Fruit fly (Drosophila melanogaster) whole organism, wandering third instar larva: ENCODE measurements around the gene Frq1.

Source experiments
- CG32264 ChIP-seq: fragments of 200-800 bp; sonication (Bioruptor generic); optimal IDR thresholded peaks from 2 replicates; lab custom pipeline; 2016; ENCODE audit warnings: missing biosample characterization, missing genetic modification characterization
- CG9705 ChIP-seq: fragments of 200-800 bp; sonication (Bioruptor generic); optimal IDR thresholded peaks from 2 replicates; lab custom pipeline; 2018; ENCODE audit warnings: missing biosample characterization, mild to moderate bottlenecking, missing genetic modification characterization
- CrebA ChIP-seq: fragments of 200-800 bp; sonication (Bioruptor generic); optimal IDR thresholded peaks from 2 replicates; lab custom pipeline; 2016; ENCODE audit warnings: missing biosample characterization, mild to moderate bottlenecking, missing genetic modification characterization, borderline replicate concordance
- Dfd ChIP-seq: fragments of >200 bp; optimal IDR thresholded peaks from 2 replicates; lab custom pipeline; 2017; ENCODE audit warnings: missing biosample characterization, missing genetic modification characterization
- Dif ChIP-seq: fragments of 200-275, 200-300 bp; sonication (Bioruptor generic); optimal IDR thresholded peaks from 2 replicates; lab custom pipeline; 2018; ENCODE audit warnings: missing biosample characterization, missing genetic modification characterization; ENCODE audit not compliant: partially characterized antibody
- HLH106 ChIP-seq: fragments of 200-800 bp; optimal IDR thresholded peaks from 3 replicates; lab custom pipeline; 2019; ENCODE audit warnings: missing biosample characterization, mild to moderate bottlenecking, missing genetic modification characterization, moderate library complexity
- Hnf4 ChIP-seq: fragments of 200-800 bp; sonication (Bioruptor generic); optimal IDR thresholded peaks from 2 replicates; lab custom pipeline; 2016; ENCODE audit warnings: missing biosample characterization, mild to moderate bottlenecking, missing genetic modification characterization
- Hr78 ChIP-seq: fragments of >200 bp; optimal IDR thresholded peaks from 2 replicates; lab custom pipeline; 2017; ENCODE audit warnings: missing biosample characterization, missing genetic modification characterization
- Hr83 ChIP-seq: fragments of 200-300 bp; sonication (Bioruptor generic); optimal IDR thresholded peaks from 2 replicates; lab custom pipeline; 2016; ENCODE audit warnings: missing biosample characterization, mild to moderate bottlenecking, missing genetic modification characterization, moderate library complexity; ENCODE audit not compliant: poor library complexity, severe bottlenecking
- Jra ChIP-seq: sonication (Bioruptor generic); optimal IDR thresholded peaks from 2 replicates; lab custom pipeline; 2016; ENCODE audit warnings: missing biosample characterization, missing genetic modification characterization
- Myc ChIP-seq: fragments of >200 bp; optimal IDR thresholded peaks from 2 replicates; lab custom pipeline; 2017
- N ChIP-seq: fragments of >200 bp; optimal IDR thresholded peaks from 2 replicates; lab custom pipeline; 2018; ENCODE audit warnings: missing biosample characterization, missing external identifiers, missing genetic modification characterization
- OdsH ChIP-seq: fragments of 200-800 bp; sonication (Bioruptor generic); optimal IDR thresholded peaks from 2 replicates; lab custom pipeline; 2016; ENCODE audit warnings: missing biosample characterization, mild to moderate bottlenecking, missing genetic modification characterization
- Rel ChIP-seq, 2 experiments: fragments of 200-800 bp; sonication (Bioruptor generic) in 1 of 2; optimal IDR thresholded peaks; 2 replicates in 1 of 2; 3 replicates in 1 of 2; lab custom pipeline; 2016 to 2019; ENCODE audit warnings: mild to moderate bottlenecking in 2 of 2, missing biosample characterization in 2 of 2, missing genetic modification characterization in 2 of 2, moderate library complexity in 1 of 2
- Sp1 ChIP-seq: fragments of 200-800 bp; sonication (Bioruptor generic); optimal IDR thresholded peaks from 3 replicates; lab custom pipeline; 2019; ENCODE audit warnings: missing biosample characterization, mild to moderate bottlenecking, missing genetic modification characterization, moderate library complexity
- br ChIP-seq: fragments of 200-800 bp; sonication (Bioruptor generic); optimal IDR thresholded peaks from 2 replicates; lab custom pipeline; 2016; ENCODE audit warnings: missing biosample characterization, missing genetic modification characterization
- brk ChIP-seq: fragments of 200-800 bp; sonication (Bioruptor generic); optimal IDR thresholded peaks from 2 replicates; lab custom pipeline; 2016; ENCODE audit warnings: missing biosample characterization, mild to moderate bottlenecking, missing genetic modification characterization
- dsf ChIP-seq: sonication (Bioruptor generic); optimal IDR thresholded peaks from 2 replicates; lab custom pipeline; 2016; ENCODE audit warnings: missing biosample characterization, missing genetic modification characterization, borderline replicate concordance
- ey ChIP-seq: fragments of 200-800 bp; sonication (Bioruptor generic); optimal IDR thresholded peaks from 2 replicates; lab custom pipeline; 2016; ENCODE audit warnings: missing biosample characterization, missing genetic modification characterization
- foxo ChIP-seq, 2 experiments: fragments of 200-800 bp; sonication (Bioruptor generic); optimal IDR thresholded peaks; 2 replicates in 1 of 2; 3 replicates in 1 of 2; lab custom pipeline; 2016 to 2017; ENCODE audit warnings: missing biosample characterization in 2 of 2, missing genetic modification characterization in 2 of 2
- fru ChIP-seq: fragments of 200-800 bp; sonication (Bioruptor generic); optimal IDR thresholded peaks from 3 replicates; lab custom pipeline; 2016; ENCODE audit warnings: missing biosample characterization, mild to moderate bottlenecking, missing genetic modification characterization
- jim ChIP-seq: fragments of 175-275, 200-325 bp; sonication (Bioruptor generic); optimal IDR thresholded peaks from 2 replicates; lab custom pipeline; 2016; ENCODE audit warnings: missing biosample characterization, mild to moderate bottlenecking, missing genetic modification characterization
- lola ChIP-seq: fragments of >200 bp; optimal IDR thresholded peaks from 2 replicates; lab custom pipeline; 2017; ENCODE audit warnings: missing biosample characterization, missing genetic modification characterization
- pan ChIP-seq: fragments of >200 bp; optimal IDR thresholded peaks from 2 replicates; lab custom pipeline; 2017
- psq ChIP-seq: fragments of 200-800 bp; sonication (Bioruptor generic); optimal IDR thresholded peaks from 3 replicates; lab custom pipeline; 2017; ENCODE audit warnings: missing biosample characterization, mild to moderate bottlenecking, missing genetic modification characterization, moderate library complexity
- rgr ChIP-seq: fragments of 200-800 bp; sonication (Bioruptor generic); optimal IDR thresholded peaks from 3 replicates; lab custom pipeline; 2016; ENCODE audit warnings: missing biosample characterization, mild to moderate bottlenecking, missing genetic modification characterization
- sage ChIP-seq: fragments of 200-800 bp; sonication (Bioruptor generic); optimal IDR thresholded peaks from 2 replicates; lab custom pipeline; 2016; ENCODE audit warnings: missing biosample characterization, mild to moderate bottlenecking, missing genetic modification characterization
- tai ChIP-seq: sonication (Bioruptor generic); optimal IDR thresholded peaks from 2 replicates; lab custom pipeline; 2016; ENCODE audit warnings: missing biosample characterization, missing genetic modification characterization
- woc ChIP-seq: sonication (Bioruptor generic); optimal IDR thresholded peaks from 2 replicates; lab custom pipeline; 2016; ENCODE audit warnings: missing biosample characterization, mild to moderate bottlenecking, missing genetic modification characterization

Frq1 gene

DNA sequence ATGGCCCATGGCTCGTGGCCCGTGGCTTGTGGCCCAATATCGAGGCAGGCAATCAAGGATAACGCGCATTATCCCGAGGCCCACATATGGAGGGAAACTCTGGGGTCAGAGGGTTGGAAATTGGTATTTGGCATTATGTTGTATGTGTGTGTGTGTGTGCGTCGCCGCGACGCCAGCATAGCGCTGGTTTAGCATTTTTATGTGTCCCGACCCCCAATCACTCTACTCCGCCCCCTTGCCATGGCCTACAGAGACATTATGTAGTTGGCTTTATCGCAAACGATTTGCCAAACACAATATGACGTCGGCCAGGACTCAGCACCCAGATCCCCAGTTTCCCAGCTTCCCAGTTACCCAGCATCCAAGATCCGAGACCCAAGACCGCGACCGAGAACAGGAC is 26.0 kb downstream of the Frq1 start:
- TF ChIP-seq Dif (GFP tag; lab: Kevin White, UChicago) (no peak), CrebA (no peak), fru (GFP tag; lab: Kevin White, UChicago) (no peak)

DNA sequence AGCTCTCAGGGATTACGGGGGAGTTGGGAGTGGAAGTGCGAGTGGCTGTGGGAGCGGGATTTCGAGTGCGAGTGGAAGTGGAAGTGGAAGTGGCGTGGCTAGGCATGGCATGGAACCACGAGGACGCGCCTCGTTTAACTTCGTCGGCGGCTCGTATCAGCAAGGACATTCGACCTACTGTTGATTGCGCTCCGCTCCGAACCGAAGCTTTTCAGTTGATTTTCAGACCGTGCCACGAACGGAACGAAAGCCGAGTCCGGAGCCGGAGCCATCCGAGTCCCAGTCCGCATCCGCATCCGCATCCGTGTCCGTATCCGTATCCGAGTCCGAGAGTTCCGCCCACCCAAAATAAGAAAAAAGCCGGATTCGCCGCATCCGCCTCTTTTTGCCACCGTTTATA is 30.8 kb downstream of the Frq1 start:
- no peak for TF ChIP-seq CG32264
- no peak for TF ChIP-seq Dif (GFP tag; lab: Kevin White, UChicago)
- no peak for TF ChIP-seq woc (GFP tag; lab: Kevin White, UChicago)
- no peak for TF ChIP-seq Rel (GFP tag; optimal IDR thresholded peaks at IDR 0.05; lab: Kevin White, UChicago)
- TF ChIP-seq Rel (tag; optimal IDR thresholded peaks at IDR 0.05; lab: Kevin White, UChicago) = no peak
- TF ChIP-seq sage (GFP tag; lab: Kevin White, UChicago) = no peak
- TF ChIP-seq OdsH (GFP tag; lab: Kevin White, UChicago) = no peak
- TF ChIP-seq pan (lab: Kevin White, UChicago) = no peak
- TF ChIP-seq HLH106 (tag; lab: Kevin White, UChicago) = no peak
- no peak for TF ChIP-seq N (GFP tag; lab: Kevin White, UChicago)
- TF ChIP-seq rgr (GFP tag; lab: Kevin White, UChicago) = no peak
- no peak for TF ChIP-seq CG9705 (GFP tag; lab: Kevin White, UChicago)

DNA sequence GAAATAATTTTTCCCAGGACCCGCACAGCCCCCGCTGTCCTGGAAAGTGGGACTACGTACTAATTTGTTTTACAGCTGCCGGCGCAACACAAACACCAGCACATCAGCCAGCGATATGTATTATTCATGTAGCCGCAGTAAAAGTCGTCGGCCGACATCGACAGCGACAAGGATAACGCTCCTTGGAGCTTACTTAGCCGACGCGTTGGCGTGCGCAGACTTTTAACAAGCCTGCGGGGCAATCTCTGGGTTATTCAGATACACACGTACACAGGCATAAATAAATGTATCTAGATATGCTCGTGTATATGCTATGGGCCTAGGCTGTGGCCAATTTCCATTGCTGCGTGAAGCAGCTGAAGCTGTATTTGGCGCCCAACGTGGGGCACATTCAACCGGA is 42.5 kb downstream of the Frq1 start:
- no peak for TF ChIP-seq Sp1 (GFP tag; lab: Kevin White, UChicago)
- no peak for TF ChIP-seq CG9705 (GFP tag; lab: Kevin White, UChicago)
- TF ChIP-seq Dif (GFP tag; lab: Kevin White, UChicago) = no peak
- TF ChIP-seq lola (GFP tag; lab: Kevin White, UChicago) = no peak
- TF ChIP-seq dsf (GFP tag; lab: Kevin White, UChicago) = no peak
- no peak for TF ChIP-seq Jra (GFP tag; lab: Kevin White, UChicago)
- TF ChIP-seq foxo (GFP tag; optimal IDR thresholded peaks at IDR 0.05; lab: Kevin White, UChicago) = no peak
- no peak for TF ChIP-seq br
- no peak for TF ChIP-seq Myc (lab: Kevin White, UChicago)
- no peak for TF ChIP-seq woc (GFP tag; lab: Kevin White, UChicago)
- no peak for TF ChIP-seq fru (GFP tag; lab: Kevin White, UChicago)
- TF ChIP-seq ey (GFP tag; lab: Kevin White, UChicago) = no peak

DNA sequence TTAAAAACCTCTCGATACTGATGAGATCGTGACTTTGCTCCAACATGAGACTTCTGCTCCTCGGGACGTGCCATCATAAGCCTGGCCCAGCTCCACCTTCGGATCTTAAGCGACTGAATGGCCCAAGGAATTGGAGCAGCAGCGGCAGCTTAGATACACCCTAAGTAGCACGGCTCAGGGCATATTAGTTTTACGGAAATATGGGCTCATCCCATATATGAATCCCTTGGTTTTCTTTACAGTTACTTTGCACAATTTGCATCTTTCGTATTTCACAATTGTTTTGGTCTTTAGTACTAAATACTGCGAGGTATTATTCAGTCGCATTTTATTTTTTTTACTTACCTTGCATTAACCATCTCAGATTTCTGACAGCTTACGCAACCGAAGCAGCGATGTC is 49.9 kb downstream of the Frq1 start, which contains the start of gene Hesr:
Gene Hesr, minus strand, starts transcription at position 101 of the 400 bp plus-strand sequence.
- no peak for TF ChIP-seq jim (GFP tag; lab: Kevin White, UChicago)
- TF ChIP-seq Hr83 (GFP tag; lab: Kevin White, UChicago) = no peak
- no peak for TF ChIP-seq CG32264
- no peak for TF ChIP-seq fru (GFP tag; lab: Kevin White, UChicago)
- no peak for TF ChIP-seq Dif (GFP tag; lab: Kevin White, UChicago)
- no peak for TF ChIP-seq brk
- TF ChIP-seq HLH106 (tag; lab: Kevin White, UChicago) = no peak
- no peak for TF ChIP-seq Dfd (GFP tag; lab: Kevin White, UChicago)
- TF ChIP-seq, all 38 proteins: peak for 0

DNA sequence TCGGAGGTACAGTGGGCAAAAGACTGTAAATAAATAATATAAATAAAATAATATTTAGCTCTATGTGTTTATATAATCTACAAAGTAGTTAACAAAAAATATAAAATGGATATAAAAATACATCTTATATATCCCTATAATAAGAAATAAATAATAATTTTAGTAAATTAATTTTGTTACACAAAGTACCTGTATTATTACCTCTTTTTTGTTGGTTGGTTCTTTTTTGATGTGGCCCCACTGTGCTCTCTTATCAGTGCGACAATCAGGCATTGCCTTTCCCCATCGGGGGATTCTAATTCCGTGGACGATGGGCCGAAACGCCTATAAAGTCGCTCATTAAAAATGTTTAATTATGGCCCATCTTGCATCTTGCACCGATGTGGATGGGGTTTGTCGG is 52.4 kb downstream of the Frq1 start:
- TF ChIP-seq Dfd (GFP tag; lab: Kevin White, UChicago) (no peak), pan (lab: Kevin White, UChicago) (no peak), psq (GFP tag; lab: Kevin White, UChicago) (no peak), lola (GFP tag; lab: Kevin White, UChicago) (no peak), Myc (lab: Kevin White, UChicago) (no peak), Hnf4 (GFP tag; lab: Kevin White, UChicago) (no peak), tai (GFP tag; lab: Kevin White, UChicago) (no peak), ey (GFP tag; lab: Kevin White, UChicago) (no peak), Hr78 (GFP tag; lab: Kevin White, UChicago) (no peak), N (GFP tag; lab: Kevin White, UChicago) (no peak)
